Fruit fly (Drosophila melanogaster) whole organism, prepupa: ENCODE results near the gene Atg5.

Source experiments
- CG10669 ChIP-seq: fragments of 200-800 bp; sonication (Bioruptor generic); optimal IDR thresholded peaks from 3 replicates; lab custom pipeline; 2018; ENCODE audit warnings: missing biosample characterization, mild to moderate bottlenecking, missing genetic modification characterization, moderate library complexity
- CG16779 ChIP-seq: fragments of 200-800 bp; sonication (Bioruptor generic); optimal IDR thresholded peaks from 3 replicates; lab custom pipeline; 2017; ENCODE audit warnings: missing biosample characterization, mild to moderate bottlenecking, missing genetic modification characterization
- CG6808 ChIP-seq: fragments of 200-800 bp; sonication (Bioruptor generic); optimal IDR thresholded peaks from 3 replicates; lab custom pipeline; 2017; ENCODE audit warnings: missing biosample characterization, missing genetic modification characterization, mild to moderate bottlenecking, moderate library complexity, missing genetic modification reagents
- OdsH ChIP-seq: fragments of 200-800 bp; sonication (Bioruptor generic); optimal IDR thresholded peaks from 3 replicates; lab custom pipeline; 2016; ENCODE audit warnings: missing biosample characterization, missing genetic modification characterization

DNA sequence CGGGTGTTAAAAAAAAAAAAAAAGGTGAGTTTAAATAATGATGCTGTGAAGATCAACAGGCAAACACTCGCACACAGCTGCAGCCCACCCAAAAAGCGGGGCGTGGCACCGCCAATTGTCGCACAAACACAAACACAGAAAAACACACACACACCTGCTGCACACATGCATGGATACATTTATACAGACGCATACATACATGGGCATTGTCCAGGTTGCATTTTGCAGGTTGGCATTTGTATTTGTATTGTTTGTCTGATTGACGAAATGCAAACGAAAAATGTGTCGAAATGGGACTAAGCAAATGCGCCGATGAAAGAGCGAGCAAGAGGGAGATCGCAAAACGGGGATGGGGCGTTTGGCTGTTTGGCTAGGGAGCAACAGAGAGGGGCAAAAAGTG lies 5.1 kb downstream of the Atg5 start:
- no peak for TF ChIP-seq CG6808 (GFP tag; lab: Kevin White, UChicago)
- no peak for TF ChIP-seq OdsH (GFP tag; lab: Kevin White, UChicago)
- TF ChIP-seq CG10669, result no peak
- no peak for TF ChIP-seq CG16779 (tag; lab: Kevin White, UChicago)
